Worm (Caenorhabditis elegans) whole organism, early embryonic: ENCODE data around the gene mab-3.

ENCODE experiments used
- B0310.2 ChIP-seq: sonication (generic microtip); optimal IDR thresholded peaks from 2 replicates; lab custom pipeline; 2016; ENCODE audit warnings: mild to moderate bottlenecking, missing genetic modification characterization, missing compliant biosample characterization
- F13C5.2 ChIP-seq: sonication (generic microtip); optimal IDR thresholded peaks from 2 replicates; lab custom pipeline; 2017; ENCODE audit warnings: mild to moderate bottlenecking, missing genetic modification characterization, inconsistent platforms, missing compliant biosample characterization
- aly-1 ChIP-seq: sonication (generic microtip); optimal IDR thresholded peaks from 2 replicates; lab custom pipeline; 2016; ENCODE audit warnings: missing genetic modification characterization, missing compliant biosample characterization
- ama-1 ChIP-seq: fragments of 150-350 bp; optimal IDR thresholded peaks from 2 replicates; lab custom pipeline; 2014
- ceh-13 ChIP-seq: fragments of 200-800 bp; sonication (Bioruptor generic); optimal IDR thresholded peaks from 2 replicates; lab custom pipeline; 2018; ENCODE audit warnings: mild to moderate bottlenecking, missing genetic modification characterization, missing compliant biosample characterization
- ceh-36 ChIP-seq: sonication (generic microtip); optimal IDR thresholded peaks from 2 replicates; lab custom pipeline; 2016; ENCODE audit warnings: missing genetic modification characterization, inconsistent platforms, missing compliant biosample characterization
- ets-7 ChIP-seq: sonication (generic microtip); optimal IDR thresholded peaks from 2 replicates; lab custom pipeline; 2016; ENCODE audit warnings: missing genotype, missing genetic modification characterization, missing compliant biosample characterization
- flt-1 ChIP-seq: fragments of 200-800 bp; sonication (Bioruptor generic); IDR thresholded peaks from 2 replicates; pipeline ENCODE4 v1.3.6; 2022; ENCODE audit warnings: missing genetic modification characterization, missing compliant biosample characterization
- hmbx-1 ChIP-seq: sonication (generic microtip); optimal IDR thresholded peaks from 2 replicates; lab custom pipeline; 2016; ENCODE audit warnings: mild to moderate bottlenecking, missing genetic modification characterization, missing compliant biosample characterization
- hmg-4 ChIP-seq: fragments of 200-800 bp; sonication (Bioruptor generic); optimal IDR thresholded peaks from 2 replicates; lab custom pipeline; 2018; ENCODE audit warnings: mild to moderate bottlenecking, missing genetic modification characterization, missing compliant biosample characterization
- hnd-1 ChIP-seq: sonication (generic microtip); optimal IDR thresholded peaks from 2 replicates; lab custom pipeline; 2016; ENCODE audit warnings: missing genetic modification characterization, missing compliant biosample characterization
- pes-1 ChIP-seq: fragments of 200-800 bp; sonication (Bioruptor generic); IDR thresholded peaks from 2 replicates; pipeline ENCODE4 v1.3.6; 2022; ENCODE audit warnings: missing genetic modification reagents, missing genetic modification characterization, missing compliant biosample characterization
- scrt-1 ChIP-seq: fragments of 200-800 bp; sonication (Bioruptor generic); IDR thresholded peaks from 2 replicates; pipeline ENCODE4 v1.3.6; 2022; ENCODE audit warnings: missing genetic modification characterization, missing compliant biosample characterization
- sea-1 ChIP-seq: fragments of 200-800 bp; sonication (Bioruptor generic); conservative IDR thresholded peaks from 2 replicates; pipeline ENCODE4 v1.3.6; 2022; ENCODE audit warnings: missing genetic modification characterization, missing compliant biosample characterization
- tbx-11 ChIP-seq: fragments of 200-800 bp; sonication (Bioruptor generic); IDR thresholded peaks from 2 replicates; pipeline ENCODE4 v1.3.6; 2022; ENCODE audit warnings: missing genetic modification characterization, missing compliant biosample characterization
- tbx-37 ChIP-seq: fragments of 200-800 bp; sonication (Bioruptor generic); conservative IDR thresholded peaks from 2 replicates; pipeline ENCODE4 v1.3.6; 2022; ENCODE audit warnings: missing genetic modification reagents, missing genetic modification characterization, missing compliant biosample characterization
- tra-4 ChIP-seq: sonication (generic microtip); optimal IDR thresholded peaks from 2 replicates; lab custom pipeline; 2017; ENCODE audit warnings: missing genetic modification characterization, missing compliant biosample characterization

Gene mab-3

ce11 chrII:9741400-9741799, 9.5 kb downstream of the mab-3 start:
- TF ChIP-seq scrt-1 (GFP tag; lab: Robert Waterston, UW): no peak
- no peak for TF ChIP-seq tbx-37 (GFP tag; lab: Robert Waterston, UW)
- TF ChIP-seq tbx-11 (GFP tag; lab: Robert Waterston, UW): no peak
- no peak for TF ChIP-seq sea-1 (GFP tag; lab: Robert Waterston, UW)
- no peak for TF ChIP-seq flt-1 (GFP tag; lab: Robert Waterston, UW)

DNA sequence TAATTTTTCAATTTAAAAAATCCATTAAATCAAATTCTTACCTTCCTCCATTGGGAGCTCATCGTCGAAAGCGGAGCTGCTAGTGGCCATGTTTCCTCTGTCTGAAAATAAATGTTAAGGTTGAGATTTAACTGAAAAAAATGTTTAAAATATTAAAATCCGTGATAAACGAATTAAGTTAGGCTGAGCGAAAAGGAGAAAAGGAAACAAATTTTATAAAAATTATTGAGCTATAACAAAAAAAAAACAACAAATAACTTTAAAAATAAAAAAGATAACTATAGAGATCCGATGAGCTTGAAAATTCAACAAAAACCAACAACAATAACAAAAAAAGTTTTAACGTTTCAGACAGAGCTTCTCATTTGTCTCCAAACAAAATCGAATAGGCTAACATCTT, 10.8 kb downstream of the mab-3 start, which contains the start of gene pno-1:
TSS of gene pno-1 (minus strand) at position 101 of the 400 bp plus-strand sequence.
- no peak for TF ChIP-seq scrt-1 (GFP tag; lab: Robert Waterston, UW)
- no peak for TF ChIP-seq tbx-11 (GFP tag; lab: Robert Waterston, UW)
- no peak for TF ChIP-seq aly-1
- no peak for TF ChIP-seq sea-1 (GFP tag; lab: Robert Waterston, UW)
- no peak for TF ChIP-seq hmbx-1 (tag; lab: Kevin White, UChicago)
- TF ChIP-seq pes-1 (GFP tag; lab: Robert Waterston, UW): no peak
- no peak for TF ChIP-seq ceh-36
- no peak for TF ChIP-seq ceh-13
- TF ChIP-seq tbx-37 (GFP tag; lab: Robert Waterston, UW): no peak
- no peak for TF ChIP-seq ama-1 (lab: Kevin White, UChicago)
- TF ChIP-seq F13C5.2 (tag; lab: Kevin White, UChicago): no peak
- no peak for TF ChIP-seq B0310.2 (tag; lab: Kevin White, UChicago)
- no peak for TF ChIP-seq flt-1 (GFP tag; lab: Robert Waterston, UW)
- no peak for TF ChIP-seq ets-7

ce11 chrII:9746069-9746468, 14.1 kb downstream of the mab-3 start, which contains the start of the genes Y53C12B.1 and nos-3:
Gene Y53C12B.1, minus strand, starts transcription at chrII:9746078.
Gene nos-3, plus strand, starts transcription at chrII:9746316.
- TF ChIP-seq flt-1 (GFP tag; lab: Robert Waterston, UW) (no peak), ets-7 (no peak), ceh-36 (no peak), pes-1 (GFP tag; lab: Robert Waterston, UW) (no peak), B0310.2 (tag; lab: Kevin White, UChicago) (no peak), ceh-13 (no peak), hnd-1 (no peak)

DNA sequence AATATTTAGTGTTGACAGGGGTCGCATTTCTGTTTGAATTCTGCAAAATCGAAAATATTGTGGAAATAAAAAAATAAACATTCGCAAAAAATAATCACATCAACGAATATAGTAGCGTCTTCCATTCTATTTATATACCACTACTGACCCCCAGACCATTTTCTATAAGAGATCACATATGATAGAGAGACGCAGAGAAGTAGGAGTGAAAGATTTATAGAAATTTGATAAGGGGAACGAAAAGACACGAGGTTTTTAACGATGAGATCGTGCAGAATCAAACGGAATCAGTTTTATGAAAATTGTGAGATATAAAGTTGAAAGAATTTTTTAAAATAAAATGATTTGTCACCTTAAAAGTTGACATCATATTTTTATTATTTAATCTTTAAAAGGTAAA, 20.3 kb downstream of the mab-3 start:
- TF ChIP-seq scrt-1 (GFP tag; lab: Robert Waterston, UW) (no peak), ceh-13 (no peak), hmg-4 (no peak), F13C5.2 (tag; lab: Kevin White, UChicago) (no peak), tra-4 (no peak), ets-7 (no peak), aly-1 (no peak), pes-1 (GFP tag; lab: Robert Waterston, UW) (no peak), tbx-37 (GFP tag; lab: Robert Waterston, UW) (no peak), hmbx-1 (tag; lab: Kevin White, UChicago) (no peak), hnd-1 (no peak)

DNA sequence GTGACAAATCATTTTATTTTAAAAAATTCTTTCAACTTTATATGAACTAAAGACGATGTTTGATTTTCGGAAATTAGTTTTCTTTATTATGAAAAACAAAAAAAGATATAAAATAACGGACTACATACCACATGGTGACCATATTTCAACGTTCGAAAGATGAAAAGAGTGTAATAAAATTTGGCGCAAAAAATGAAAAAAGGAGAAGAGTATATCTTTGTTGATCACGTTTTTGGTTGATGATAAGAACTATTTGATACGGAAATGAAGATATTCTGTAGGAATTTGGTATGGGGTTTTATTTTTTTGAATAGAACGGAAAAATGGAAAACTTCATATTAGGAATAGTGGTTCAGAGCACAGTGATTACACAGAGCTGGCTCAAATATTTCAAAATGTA, 21.1 kb downstream of the mab-3 start, which contains the start of gene Y53C12B.7:
TSS of gene Y53C12B.7 (minus strand) at position 163 of the 400 bp plus-strand sequence.
- no peak for TF ChIP-seq hmg-4
- no peak for TF ChIP-seq ama-1 (lab: Kevin White, UChicago)
- TF ChIP-seq tbx-37 (GFP tag; lab: Robert Waterston, UW): no peak
- no peak for TF ChIP-seq scrt-1 (GFP tag; lab: Robert Waterston, UW)
- no peak for TF ChIP-seq tra-4
- no peak for TF ChIP-seq aly-1
- TF ChIP-seq ceh-13: no peak
- TF ChIP-seq hnd-1: no peak
- no peak for TF ChIP-seq tbx-11 (GFP tag; lab: Robert Waterston, UW)
- TF ChIP-seq sea-1 (GFP tag; lab: Robert Waterston, UW): no peak
- no peak for TF ChIP-seq ets-7
- TF ChIP-seq flt-1 (GFP tag; lab: Robert Waterston, UW): no peak
- TF ChIP-seq ceh-36: no peak
- TF ChIP-seq hmbx-1 (tag; lab: Kevin White, UChicago): no peak
- TF ChIP-seq B0310.2 (tag; lab: Kevin White, UChicago): no peak
- no peak for TF ChIP-seq pes-1 (GFP tag; lab: Robert Waterston, UW)
- no peak for TF ChIP-seq F13C5.2 (tag; lab: Kevin White, UChicago)

ce11 chrII:9753730-9754129, 21.8 kb downstream of the mab-3 start, which contains the start of gene ZK1321.1:
Gene ZK1321.1, plus strand, starts transcription at chrII:9754030.
- no peak for TF ChIP-seq sea-1 (GFP tag; lab: Robert Waterston, UW)
- TF ChIP-seq F13C5.2 (tag; lab: Kevin White, UChicago): no peak
- no peak for TF ChIP-seq pes-1 (GFP tag; lab: Robert Waterston, UW)
- no peak for TF ChIP-seq flt-1 (GFP tag; lab: Robert Waterston, UW)
- TF ChIP-seq tbx-37 (GFP tag; lab: Robert Waterston, UW): no peak
- TF ChIP-seq hnd-1: no peak
- TF ChIP-seq hmbx-1 (tag; lab: Kevin White, UChicago): no peak

DNA sequence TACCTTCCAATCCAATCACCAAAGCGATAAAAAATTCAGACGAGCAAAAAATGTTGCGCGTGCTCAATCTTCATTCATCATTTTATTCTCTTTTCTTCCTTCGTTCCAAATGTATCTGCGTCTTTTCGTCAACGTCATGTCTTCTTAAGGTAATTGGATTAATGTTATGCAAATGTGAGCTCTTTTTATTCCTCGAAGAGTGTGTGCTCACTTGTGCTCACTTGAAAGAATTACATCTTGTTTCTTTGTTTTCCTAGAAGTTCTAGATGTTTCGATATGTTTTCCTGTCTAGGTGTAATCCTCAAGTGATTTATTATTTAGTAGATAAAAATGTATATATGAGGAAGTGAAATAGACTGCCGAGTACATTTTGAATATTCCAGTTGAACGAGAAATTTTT, 23.5 kb downstream of the mab-3 start:
- no peak for TF ChIP-seq sea-1 (GFP tag; lab: Robert Waterston, UW)
- no peak for TF ChIP-seq flt-1 (GFP tag; lab: Robert Waterston, UW)
- no peak for TF ChIP-seq F13C5.2 (tag; lab: Kevin White, UChicago)
- TF ChIP-seq ceh-36: no peak

ce11 chrII:9757651-9758282, 25.8 kb downstream of the mab-3 start, which contains the start of gene shk-1:
Gene shk-1, plus strand, starts transcription at chrII:9758232.
- TF ChIP-seq ceh-36 (no peak), hnd-1 (no peak), B0310.2 (tag; lab: Kevin White, UChicago) (no peak), sea-1 (GFP tag; lab: Robert Waterston, UW) (no peak), hmbx-1 (tag; lab: Kevin White, UChicago) (no peak), tra-4 (no peak), pes-1 (GFP tag; lab: Robert Waterston, UW) (no peak), ets-7 (no peak), scrt-1 (GFP tag; lab: Robert Waterston, UW) (no peak), aly-1 (no peak), tbx-37 (GFP tag; lab: Robert Waterston, UW) (no peak), hmg-4 (no peak), ceh-13 (no peak), tbx-11 (GFP tag; lab: Robert Waterston, UW) (no peak), ama-1 (lab: Kevin White, UChicago) (no peak), F13C5.2 (tag; lab: Kevin White, UChicago) (no peak), flt-1 (GFP tag; lab: Robert Waterston, UW) (no peak)
